Worm (Caenorhabditis elegans) whole organism, early embryonic: ENCODE results near the gene nhr-149.

Experiments
- B0310.2 ChIP-seq: sonication (generic microtip); optimal IDR thresholded peaks from 2 replicates; lab custom pipeline; 2016; ENCODE audit warnings: mild to moderate bottlenecking, missing genetic modification characterization, missing compliant biosample characterization
- F13C5.2 ChIP-seq: sonication (generic microtip); optimal IDR thresholded peaks from 2 replicates; lab custom pipeline; 2017; ENCODE audit warnings: mild to moderate bottlenecking, missing genetic modification characterization, inconsistent platforms, missing compliant biosample characterization
- aly-1 ChIP-seq: sonication (generic microtip); optimal IDR thresholded peaks from 2 replicates; lab custom pipeline; 2016; ENCODE audit warnings: missing genetic modification characterization, missing compliant biosample characterization
- ama-1 ChIP-seq: fragments of 150-350 bp; optimal IDR thresholded peaks from 2 replicates; lab custom pipeline; 2014
- ceh-13 ChIP-seq: fragments of 200-800 bp; sonication (Bioruptor generic); optimal IDR thresholded peaks from 2 replicates; lab custom pipeline; 2018; ENCODE audit warnings: mild to moderate bottlenecking, missing genetic modification characterization, missing compliant biosample characterization
- ceh-36 ChIP-seq: sonication (generic microtip); optimal IDR thresholded peaks from 2 replicates; lab custom pipeline; 2016; ENCODE audit warnings: missing genetic modification characterization, inconsistent platforms, missing compliant biosample characterization
- ets-7 ChIP-seq: sonication (generic microtip); optimal IDR thresholded peaks from 2 replicates; lab custom pipeline; 2016; ENCODE audit warnings: missing genotype, missing genetic modification characterization, missing compliant biosample characterization
- flt-1 ChIP-seq: fragments of 200-800 bp; sonication (Bioruptor generic); IDR thresholded peaks from 2 replicates; pipeline ENCODE4 v1.3.6; 2022; ENCODE audit warnings: missing genetic modification characterization, missing compliant biosample characterization
- hmbx-1 ChIP-seq: sonication (generic microtip); optimal IDR thresholded peaks from 2 replicates; lab custom pipeline; 2016; ENCODE audit warnings: mild to moderate bottlenecking, missing genetic modification characterization, missing compliant biosample characterization
- hmg-4 ChIP-seq: fragments of 200-800 bp; sonication (Bioruptor generic); optimal IDR thresholded peaks from 2 replicates; lab custom pipeline; 2018; ENCODE audit warnings: mild to moderate bottlenecking, missing genetic modification characterization, missing compliant biosample characterization
- hnd-1 ChIP-seq: sonication (generic microtip); optimal IDR thresholded peaks from 2 replicates; lab custom pipeline; 2016; ENCODE audit warnings: missing genetic modification characterization, missing compliant biosample characterization
- pes-1 ChIP-seq: fragments of 200-800 bp; sonication (Bioruptor generic); IDR thresholded peaks from 2 replicates; pipeline ENCODE4 v1.3.6; 2022; ENCODE audit warnings: missing genetic modification reagents, missing genetic modification characterization, missing compliant biosample characterization
- scrt-1 ChIP-seq: fragments of 200-800 bp; sonication (Bioruptor generic); IDR thresholded peaks from 2 replicates; pipeline ENCODE4 v1.3.6; 2022; ENCODE audit warnings: missing genetic modification characterization, missing compliant biosample characterization
- sea-1 ChIP-seq: fragments of 200-800 bp; sonication (Bioruptor generic); conservative IDR thresholded peaks from 2 replicates; pipeline ENCODE4 v1.3.6; 2022; ENCODE audit warnings: missing genetic modification characterization, missing compliant biosample characterization
- tbx-11 ChIP-seq: fragments of 200-800 bp; sonication (Bioruptor generic); IDR thresholded peaks from 2 replicates; pipeline ENCODE4 v1.3.6; 2022; ENCODE audit warnings: missing genetic modification characterization, missing compliant biosample characterization
- tbx-37 ChIP-seq: fragments of 200-800 bp; sonication (Bioruptor generic); conservative IDR thresholded peaks from 2 replicates; pipeline ENCODE4 v1.3.6; 2022; ENCODE audit warnings: missing genetic modification reagents, missing genetic modification characterization, missing compliant biosample characterization
- tra-4 ChIP-seq: sonication (generic microtip); optimal IDR thresholded peaks from 2 replicates; lab custom pipeline; 2017; ENCODE audit warnings: missing genetic modification characterization, missing compliant biosample characterization

nhr-149 gene

ce11 chrV:7386052-7386573 lies 36.7 kb upstream of the nhr-149 start, which contains the start of gene srp-6:
TSS of gene srp-6 (minus strand) at chrV:7386102.
- no peak for TF ChIP-seq hnd-1 (tag; lab: Kevin White, UChicago)
- no peak for TF ChIP-seq scrt-1
- no peak for TF ChIP-seq hmg-4 (GFP tag; lab: Kevin White, UChicago)
- TF ChIP-seq tbx-37 (GFP tag; lab: Robert Waterston, UW): no peak
- TF ChIP-seq pes-1: no peak
- no peak for TF ChIP-seq flt-1
- TF ChIP-seq ceh-13 (GFP tag; lab: Kevin White, UChicago): no peak
- no peak for TF ChIP-seq aly-1
- no peak for TF ChIP-seq ceh-36 (tag; lab: Kevin White, UChicago)
- TF ChIP-seq tra-4 (tag; lab: Kevin White, UChicago): no peak
- TF ChIP-seq ama-1 (lab: Kevin White, UChicago): no peak
- TF ChIP-seq sea-1: no peak
- no peak for TF ChIP-seq tbx-11 (GFP tag; lab: Robert Waterston, UW)
- no peak for TF ChIP-seq F13C5.2 (tag; lab: Kevin White, UChicago)
- TF ChIP-seq hmbx-1 (tag; lab: Kevin White, UChicago): no peak
- no peak for TF ChIP-seq B0310.2 (tag; lab: Kevin White, UChicago)
- no peak for TF ChIP-seq ets-7

- TF ChIP-seq tbx-11 (GFP tag; lab: Robert Waterston, UW) (no peak), ceh-13 (GFP tag; lab: Kevin White, UChicago) (no peak), sea-1 (no peak), ets-7 (no peak), ceh-36 (tag; lab: Kevin White, UChicago) (no peak), hmg-4 (GFP tag; lab: Kevin White, UChicago) (no peak), flt-1 (no peak), hnd-1 (tag; lab: Kevin White, UChicago) (no peak), aly-1 (no peak), B0310.2 (tag; lab: Kevin White, UChicago) (no peak), tra-4 (tag; lab: Kevin White, UChicago) (no peak), tbx-37 (GFP tag; lab: Robert Waterston, UW) (no peak), ama-1 (lab: Kevin White, UChicago) (no peak)
Observed at ce11 chrV:7381008-7381407, 31.6 kb upstream of the nhr-149 start, which contains the start of gene C03G6.17. TSS of gene C03G6.17 (minus strand) at chrV:7381108.

- no peak for TF ChIP-seq sea-1
- TF ChIP-seq scrt-1: no peak
- no peak for TF ChIP-seq ama-1 (lab: Kevin White, UChicago)
- TF ChIP-seq hmg-4 (GFP tag; lab: Kevin White, UChicago): no peak
- TF ChIP-seq aly-1: no peak
- TF ChIP-seq tbx-37 (GFP tag; lab: Robert Waterston, UW): no peak
- no peak for TF ChIP-seq hmbx-1 (tag; lab: Kevin White, UChicago)
- no peak for TF ChIP-seq ceh-36 (tag; lab: Kevin White, UChicago)
- TF ChIP-seq hnd-1 (tag; lab: Kevin White, UChicago): no peak
- no peak for TF ChIP-seq ets-7
- no peak for TF ChIP-seq tbx-11 (GFP tag; lab: Robert Waterston, UW)
- no peak for TF ChIP-seq flt-1
- no peak for TF ChIP-seq pes-1
Observed at ce11 chrV:7379384-7379783, 29.9 kb upstream of the nhr-149 start, which contains the start of gene srsx-24. TSS of gene srsx-24 (minus strand) at chrV:7379484.

- TF ChIP-seq ama-1 (lab: Kevin White, UChicago) (no peak), tbx-37 (GFP tag; lab: Robert Waterston, UW) (no peak), ets-7 (no peak), hmbx-1 (tag; lab: Kevin White, UChicago) (no peak), flt-1 (no peak), tra-4 (tag; lab: Kevin White, UChicago) (no peak), hnd-1 (tag; lab: Kevin White, UChicago) (no peak), sea-1 (no peak), pes-1 (no peak)
Observed at ce11 chrV:7374090-7374489, 24.6 kb upstream of the nhr-149 start, which contains the start of gene srx-56. TSS of gene srx-56 (plus strand) at chrV:7374390.

ce11 chrV:7369578-7369977 lies 20.1 kb upstream of the nhr-149 start, which contains the start of gene srj-14:
TSS of gene srj-14 (plus strand) at chrV:7369708.
- TF ChIP-seq F13C5.2 (tag; lab: Kevin White, UChicago) (no peak), ceh-13 (GFP tag; lab: Kevin White, UChicago) (no peak), B0310.2 (tag; lab: Kevin White, UChicago) (no peak)

ce11 chrV:7364951-7365350 lies 15.5 kb upstream of the nhr-149 start, which contains the start of gene exc-13:
TSS of gene exc-13 (plus strand) at chrV:7365251.
- TF ChIP-seq tbx-37 (GFP tag; lab: Robert Waterston, UW) (no peak), aly-1 (no peak), tbx-11 (GFP tag; lab: Robert Waterston, UW) (no peak), ceh-36 (tag; lab: Kevin White, UChicago) (no peak), sea-1 (no peak), pes-1 (no peak), hnd-1 (tag; lab: Kevin White, UChicago) (no peak), flt-1 (no peak), tra-4 (tag; lab: Kevin White, UChicago) (no peak), ama-1 (lab: Kevin White, UChicago) (no peak), ets-7 (no peak), hmbx-1 (tag; lab: Kevin White, UChicago) (no peak), hmg-4 (GFP tag; lab: Kevin White, UChicago) (no peak), scrt-1 (no peak), ceh-13 (GFP tag; lab: Kevin White, UChicago) (no peak)

ce11 chrV:7364059-7364458 lies 14.6 kb upstream of the nhr-149 start, which contains the start of gene cyp-35A2:
TSS of gene cyp-35A2 (minus strand) at chrV:7364182.
- no peak for TF ChIP-seq B0310.2 (tag; lab: Kevin White, UChicago)
- no peak for TF ChIP-seq hmg-4 (GFP tag; lab: Kevin White, UChicago)
- no peak for TF ChIP-seq scrt-1
- TF ChIP-seq ceh-36 (tag; lab: Kevin White, UChicago): no peak
